Fruit fly (Drosophila melanogaster) Kc167 (cell line): ENCODE measurements around the gene CG32333.

Source experiments
- Myc ChIP-seq: fragments of >200 bp; optimal IDR thresholded peaks from 2 replicates; lab custom pipeline; 2017; ENCODE audit warnings: missing external identifiers
- Sin3A ChIP-seq: fragments of >200 bp; optimal IDR thresholded peaks from 2 replicates; lab custom pipeline; 2018; ENCODE audit warnings: missing external identifiers
- h ChIP-seq: fragments of >200 bp; optimal IDR thresholded peaks from 3 replicates; lab custom pipeline; 2018; ENCODE audit warnings: missing external identifiers
- insv ChIP-seq: fragments of >200 bp; optimal IDR thresholded peaks from 3 replicates; lab custom pipeline; 2018; ENCODE audit warnings: missing external identifiers
- psq ChIP-seq: fragments of >200 bp; optimal IDR thresholded peaks from 2 replicates; lab custom pipeline; 2017; ENCODE audit warnings: missing external identifiers
- ttk ChIP-seq: sonication (Bioruptor generic); optimal IDR thresholded peaks from 2 replicates; lab custom pipeline; 2017; ENCODE audit warnings: missing external identifiers

CG32333 gene

dm6 chr3L:1258547-1258946 lies 17.2 kb upstream of the CG32333 start:
- TF ChIP-seq psq (lab: Kevin White, UChicago) (no peak), insv (lab: Kevin White, UChicago) (no peak), ttk (lab: Kevin White, UChicago) (no peak), Sin3A (lab: Kevin White, UChicago) (no peak), Myc (lab: Kevin White, UChicago) (no peak), h (lab: Kevin White, UChicago) (no peak)

dm6 chr3L:1264998-1265397 lies 10.8 kb upstream of the CG32333 start:
- TF ChIP-seq Myc (lab: Kevin White, UChicago): no peak
- no peak for TF ChIP-seq insv (lab: Kevin White, UChicago)
- no peak for TF ChIP-seq h (lab: Kevin White, UChicago)
- TF ChIP-seq ttk (lab: Kevin White, UChicago): no peak
- no peak for TF ChIP-seq psq (lab: Kevin White, UChicago)
- TF ChIP-seq Sin3A (lab: Kevin White, UChicago): no peak

DNA sequence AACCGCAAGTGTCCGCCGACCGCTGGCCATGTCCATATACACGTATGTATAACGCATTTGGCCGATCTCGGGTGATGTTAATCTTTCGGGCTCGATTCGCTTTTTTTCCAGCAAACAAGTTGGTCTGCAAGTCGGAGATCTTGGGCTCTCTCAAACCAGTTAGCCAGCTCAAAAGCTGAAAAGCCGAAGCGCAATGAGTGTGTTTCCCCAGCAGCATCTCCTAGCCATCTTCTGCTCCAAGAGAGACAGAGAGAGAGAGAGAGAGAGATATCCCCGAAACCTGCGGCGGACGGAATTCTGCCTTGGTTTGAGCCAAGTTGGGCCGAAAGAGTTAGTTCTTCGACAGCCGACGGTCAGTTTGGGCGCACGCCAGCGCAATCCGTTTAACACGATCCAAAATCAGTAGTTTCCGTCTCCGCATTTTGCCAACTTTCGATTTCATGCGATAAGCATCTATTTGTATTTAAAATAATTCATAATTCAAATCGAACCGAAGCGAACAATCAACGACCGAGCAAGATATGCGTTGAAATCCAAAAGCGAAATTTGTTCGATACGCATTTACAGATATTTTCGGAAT lies 10.2 kb upstream of the CG32333 start:
- TF ChIP-seq h (lab: Kevin White, UChicago) (no peak), insv (lab: Kevin White, UChicago) (no peak), Myc (lab: Kevin White, UChicago) (no peak), psq (lab: Kevin White, UChicago) (no peak), Sin3A (lab: Kevin White, UChicago) (no peak), ttk (lab: Kevin White, UChicago) (no peak)

dm6 chr3L:1269013-1269412 lies 6.7 kb upstream of the CG32333 start:
- no peak for TF ChIP-seq ttk (lab: Kevin White, UChicago)
- TF ChIP-seq insv (lab: Kevin White, UChicago): no peak
- no peak for TF ChIP-seq psq (lab: Kevin White, UChicago)
- TF ChIP-seq h (lab: Kevin White, UChicago): no peak
- TF ChIP-seq Sin3A (lab: Kevin White, UChicago): no peak
- TF ChIP-seq Myc (lab: Kevin White, UChicago): no peak

DNA sequence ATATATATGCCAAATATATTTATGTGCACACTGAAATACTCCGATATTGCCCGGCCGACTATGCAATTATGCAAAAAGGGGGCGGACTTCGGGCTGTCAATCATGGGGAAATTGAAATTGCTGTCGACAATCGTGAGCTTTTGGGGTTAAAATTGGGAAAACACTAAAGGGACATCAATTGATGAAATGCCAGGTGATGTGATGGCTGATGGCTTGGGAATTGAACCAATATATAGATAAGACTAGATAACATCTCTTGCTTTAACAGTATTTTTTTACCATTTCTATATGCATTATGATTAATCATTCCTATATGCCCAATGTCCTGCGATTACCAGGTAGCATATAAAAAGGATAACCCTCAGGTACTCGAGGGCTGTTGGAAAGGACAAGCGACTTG lies 2.2 kb downstream of the CG32333 start:
- no peak for TF ChIP-seq ttk (lab: Kevin White, UChicago)

DNA sequence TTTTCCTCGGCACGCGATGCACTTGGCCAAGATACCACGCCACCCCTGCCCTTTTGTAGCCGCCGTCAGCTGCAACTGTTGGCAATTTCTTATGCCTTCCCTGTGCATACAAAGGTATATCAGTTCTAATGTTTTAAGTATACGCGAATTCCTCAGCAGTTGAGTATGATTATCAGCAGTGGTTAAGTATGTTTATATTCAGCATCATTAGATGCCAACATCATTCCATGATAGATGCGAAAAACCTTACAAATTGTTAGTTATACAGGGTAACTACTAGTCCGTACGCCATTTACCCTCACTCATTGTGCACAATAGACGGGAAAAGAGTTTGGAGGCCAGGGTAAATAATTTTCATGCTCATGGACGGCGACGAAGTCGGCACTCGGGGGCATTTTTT lies 3.9 kb downstream of the CG32333 start:
- TF ChIP-seq insv (lab: Kevin White, UChicago) (no peak), psq (lab: Kevin White, UChicago) (no peak), h (lab: Kevin White, UChicago) (no peak), Myc (lab: Kevin White, UChicago) (no peak), ttk (lab: Kevin White, UChicago) (no peak), Sin3A (lab: Kevin White, UChicago) (no peak)

DNA sequence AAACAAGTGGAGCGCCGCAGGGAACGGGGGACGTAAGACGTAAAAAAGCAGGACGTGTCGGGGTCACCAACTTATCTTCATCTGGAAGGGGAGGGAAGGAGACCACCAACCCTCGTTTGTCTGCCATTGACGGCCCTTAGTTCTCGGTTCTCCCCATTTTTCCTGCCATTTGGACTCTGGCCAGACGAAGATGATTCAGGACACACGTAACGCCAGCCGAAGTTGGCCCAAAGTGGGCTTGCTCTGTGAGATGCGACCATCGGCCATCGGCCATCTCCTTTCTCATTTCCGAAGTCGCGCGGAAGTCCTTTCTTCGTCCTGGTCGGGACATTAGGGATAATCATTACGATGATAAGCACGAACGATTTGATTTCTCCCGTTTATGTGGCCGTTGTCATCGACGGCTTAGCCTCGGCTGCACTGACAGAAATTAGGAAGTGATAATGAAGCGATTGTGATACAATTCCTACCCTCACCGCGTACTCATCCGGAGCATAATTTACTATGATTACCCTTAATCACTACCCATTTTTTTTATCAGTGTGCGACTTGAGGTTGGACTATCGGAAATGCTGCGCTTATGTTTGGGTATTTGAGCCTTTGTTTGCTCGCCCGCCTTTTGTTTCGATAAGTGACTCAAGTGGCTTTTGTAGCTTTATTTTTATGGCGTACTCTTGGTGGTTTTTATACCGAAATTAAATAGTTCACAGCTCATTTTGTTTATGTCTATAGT lies 5.3 kb downstream of the CG32333 start:
- no peak for TF ChIP-seq psq (lab: Kevin White, UChicago)

dm6 chr3L:1294835-1295234 lies 19.1 kb downstream of the CG32333 start:
- TF ChIP-seq psq (lab: Kevin White, UChicago): no peak
- TF ChIP-seq Myc (lab: Kevin White, UChicago): no peak
- TF ChIP-seq Sin3A (lab: Kevin White, UChicago): no peak
- no peak for TF ChIP-seq insv (lab: Kevin White, UChicago)
- no peak for TF ChIP-seq ttk (lab: Kevin White, UChicago)
- TF ChIP-seq h (lab: Kevin White, UChicago): no peak

- TF ChIP-seq Sin3A (lab: Kevin White, UChicago) (no peak), h (lab: Kevin White, UChicago) (no peak), Myc (lab: Kevin White, UChicago) (no peak), ttk (lab: Kevin White, UChicago) (no peak), insv (lab: Kevin White, UChicago) (no peak), psq (lab: Kevin White, UChicago) (no peak)
Observed at dm6 chr3L:1295693-1296092, 19.9 kb downstream of the CG32333 start, which contains the start of gene Rabex-5. Gene Rabex-5, plus strand, starts transcription at chr3L:1295913.

- TF ChIP-seq insv (lab: Kevin White, UChicago) (no peak), h (lab: Kevin White, UChicago) (no peak), Sin3A (lab: Kevin White, UChicago) (no peak), Myc (lab: Kevin White, UChicago) (no peak), psq (lab: Kevin White, UChicago) (no peak)
Observed at dm6 chr3L:1298509-1298908, 22.8 kb downstream of the CG32333 start, which contains the start of gene scf. Gene scf, plus strand, starts transcription at chr3L:1298672.

DNA sequence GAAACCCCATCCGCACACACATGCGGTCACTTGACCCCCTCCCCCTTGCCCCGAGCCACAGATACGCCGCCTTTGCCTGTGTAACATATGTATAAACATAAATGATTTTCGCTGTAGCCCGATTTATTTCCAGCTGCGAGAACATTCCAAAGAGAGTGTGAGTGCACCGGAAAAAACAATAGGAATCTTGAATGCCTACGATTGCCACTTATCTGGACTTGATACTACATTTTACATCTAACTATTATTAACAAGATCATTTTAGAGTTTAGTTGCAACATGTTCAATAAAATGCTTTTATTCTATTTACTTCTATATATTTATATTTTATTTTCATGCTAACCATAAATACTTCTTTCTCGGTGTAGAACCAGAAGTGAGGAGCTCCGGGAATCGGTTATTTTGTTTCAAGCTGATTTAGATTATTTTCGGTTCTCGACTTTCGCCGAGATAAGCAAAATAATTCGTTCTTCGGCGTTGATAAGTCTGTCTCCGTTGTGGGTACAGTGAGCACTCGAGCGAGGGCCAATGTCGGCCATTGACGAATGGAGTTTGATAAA lies 24.4 kb downstream of the CG32333 start:
- TF ChIP-seq h (lab: Kevin White, UChicago) (no peak), ttk (lab: Kevin White, UChicago) (no peak), Myc (lab: Kevin White, UChicago) (no peak), psq (lab: Kevin White, UChicago) (no peak), Sin3A (lab: Kevin White, UChicago) (no peak), insv (lab: Kevin White, UChicago) (no peak)
